Worm (Caenorhabditis elegans) whole organism, L4 larva: Measurements from ENCODE around the gene arl-1.

Source experiments
- R02D3.7 ChIP-seq: fragments of 150-350 bp; sonication (generic microtip); optimal IDR thresholded peaks from 3 replicates; lab custom pipeline; 2014; ENCODE audit warnings: missing biosample characterization, missing genetic modification characterization
- T26A8.4 ChIP-seq: fragments of 200-800 bp; sonication (Bioruptor generic); IDR thresholded peaks from 2 replicates; pipeline ENCODE4 v1.3.6; 2022; ENCODE audit warnings: missing genetic modification characterization, missing compliant biosample characterization
- Y105C5A.15 ChIP-seq: fragments of 200-800 bp; sonication (Bioruptor generic); IDR thresholded peaks from 2 replicates; pipeline ENCODE4 v1.3.6; 2022; ENCODE audit warnings: missing genetic modification characterization, missing compliant biosample characterization
- Y48G9A.11 ChIP-seq: fragments of 200-800 bp; sonication (Bioruptor generic); IDR thresholded peaks from 2 replicates; pipeline ENCODE4 v1.3.6; 2022; ENCODE audit warnings: missing genetic modification reagents, missing genetic modification characterization, missing compliant biosample characterization
- Y5F2A.4 ChIP-seq: fragments of 200-800 bp; sonication (Bioruptor generic); optimal IDR thresholded peaks from 2 replicates; lab custom pipeline; 2018; ENCODE audit warnings: mild to moderate bottlenecking, missing genetic modification characterization, missing compliant biosample characterization
- Y75B8A.6 ChIP-seq: fragments of 200-800 bp; sonication (Bioruptor generic); IDR thresholded peaks from 2 replicates; pipeline ENCODE4 v1.3.6; 2022; ENCODE audit warnings: missing genetic modification reagents, missing genetic modification characterization, missing compliant biosample characterization
- aha-1 ChIP-seq: fragments of 150-350 bp; peaks from one replicate; lab custom pipeline; 2014; ENCODE audit warnings: missing biosample characterization, missing genetic modification characterization
- ama-1 ChIP-seq: fragments of 150-350 bp; optimal IDR thresholded peaks from 2 replicates; lab custom pipeline; 2014; ENCODE audit warnings: inconsistent platforms, mixed read lengths
- arid-1 ChIP-seq: fragments of 200-800 bp; sonication (Bioruptor generic); conservative IDR thresholded peaks from 2 replicates; pipeline ENCODE4 v1.3.6; 2022; ENCODE audit warnings: missing genetic modification reagents, missing genetic modification characterization, missing compliant biosample characterization
- ctbp-1 ChIP-seq: fragments of 200-800 bp; sonication (Bioruptor generic); IDR thresholded peaks from 2 replicates; pipeline ENCODE4 v1.3.6; 2022; ENCODE audit warnings: missing genetic modification reagents, missing genetic modification characterization, missing compliant biosample characterization
- daf-19 ChIP-seq: fragments of 200-800 bp; sonication (Bioruptor generic); conservative IDR thresholded peaks from 2 replicates; pipeline ENCODE4 v1.3.6; 2022; ENCODE audit warnings: missing genetic modification characterization, missing compliant biosample characterization
- dmd-8 ChIP-seq: fragments of 200-800 bp; sonication (Bioruptor generic); IDR thresholded peaks from 2 replicates; pipeline ENCODE4 v1.3.6; 2022; ENCODE audit warnings: missing genetic modification characterization, missing compliant biosample characterization
- dpl-1 ChIP-seq: fragments of 150-350 bp; optimal IDR thresholded peaks from 2 replicates; lab custom pipeline; 2014; ENCODE audit warnings: missing biosample characterization, missing genetic modification reagents, missing genetic modification characterization
- duxl-1 ChIP-seq: sonication (generic microtip); optimal IDR thresholded peaks from 2 replicates; lab custom pipeline; 2016; ENCODE audit warnings: mild to moderate bottlenecking, missing genetic modification characterization, moderate library complexity, missing compliant biosample characterization; ENCODE audit not compliant: poor library complexity
- fkh-10 ChIP-seq: fragments of 150-350 bp; optimal IDR thresholded peaks from 2 replicates; lab custom pipeline; 2014; ENCODE audit warnings: missing biosample characterization, missing genetic modification reagents, missing genetic modification characterization
- fos-1 ChIP-seq: fragments of 150-350 bp; optimal IDR thresholded peaks from 2 replicates; lab custom pipeline; 2014; ENCODE audit warnings: missing biosample characterization, missing genetic modification characterization
- hif-1 ChIP-seq, 2 experiments: sonication (generic microtip); optimal IDR thresholded peaks; 2 replicates each; lab custom pipeline; 2016 to 2017; ENCODE audit warnings: missing compliant biosample characterization in 2 of 2, missing genetic modification characterization in 2 of 2, missing genetic modification reagents in 2 of 2, missing genotype in 2 of 2, mild to moderate bottlenecking in 1 of 2
- hlh-11 ChIP-seq: fragments of 200-800 bp; sonication (Bioruptor generic); optimal IDR thresholded peaks from 2 replicates; lab custom pipeline; 2018; ENCODE audit warnings: mild to moderate bottlenecking, missing genetic modification characterization, missing compliant biosample characterization
- hlh-30 ChIP-seq: sonication (generic microtip); optimal IDR thresholded peaks from 2 replicates; lab custom pipeline; 2017; ENCODE audit warnings: antibody characterized with exemption, mild to moderate bottlenecking, missing genetic modification characterization, missing compliant biosample characterization; ENCODE audit not compliant: insufficient read depth
- hmg-1.1 ChIP-seq: fragments of 200-800 bp; sonication (Bioruptor generic); IDR thresholded peaks from 2 replicates; pipeline ENCODE4 v1.3.6; 2022; ENCODE audit warnings: missing genetic modification reagents, missing genetic modification characterization, missing compliant biosample characterization
- lin-1 ChIP-seq: fragments of 200-800 bp; sonication (Bioruptor generic); IDR thresholded peaks from 2 replicates; pipeline ENCODE4 v1.3.6; 2022; ENCODE audit warnings: missing genetic modification reagents, missing genetic modification characterization, missing compliant biosample characterization
- lin-13 ChIP-seq: fragments of 150-350 bp; optimal IDR thresholded peaks from 2 replicates; lab custom pipeline; 2014; ENCODE audit warnings: missing biosample characterization, missing genetic modification reagents, missing genetic modification characterization
- lin-29 ChIP-seq: fragments of 200-800 bp; sonication (Bioruptor generic); IDR thresholded peaks from 2 replicates; pipeline ENCODE4 v1.3.6; 2022; ENCODE audit warnings: missing genetic modification reagents, missing genetic modification characterization, missing compliant biosample characterization
- lin-38 ChIP-seq: fragments of 200-800 bp; sonication (Bioruptor generic); IDR thresholded peaks from 2 replicates; pipeline ENCODE4 v1.3.6; 2022; ENCODE audit warnings: missing genetic modification reagents, missing genetic modification characterization, missing compliant biosample characterization
- lsy-2 ChIP-seq, 2 experiments: fragments of 150-350 bp in 1 of 2; sonication (generic microtip) in 1 of 2; optimal IDR thresholded peaks; 2 replicates each; lab custom pipeline; 2014 to 2017; ENCODE audit warnings: missing biosample characterization in 2 of 2, missing genetic modification characterization in 2 of 2
- madf-9 ChIP-seq: fragments of 200-800 bp; sonication (Bioruptor generic); conservative IDR thresholded peaks from 2 replicates; pipeline ENCODE4 v1.3.6; 2022; ENCODE audit warnings: missing genetic modification reagents, missing genetic modification characterization, missing compliant biosample characterization
- mdt-29 ChIP-seq: fragments of 200-800 bp; sonication (Bioruptor generic); IDR thresholded peaks from 2 replicates; pipeline ENCODE4 v1.3.6; 2022; ENCODE audit warnings: missing genetic modification reagents, missing genetic modification characterization, missing compliant biosample characterization
- mes-2 ChIP-seq: sonication (generic microtip); optimal IDR thresholded peaks from 2 replicates; lab custom pipeline; 2016; ENCODE audit warnings: missing genotype, mild to moderate bottlenecking, missing genetic modification characterization, missing compliant biosample characterization; ENCODE audit not compliant: poor library complexity, severe bottlenecking
- nhr-102 ChIP-seq: sonication (generic microtip); optimal IDR thresholded peaks from 2 replicates; lab custom pipeline; 2016; ENCODE audit warnings: mild to moderate bottlenecking, missing genetic modification characterization, moderate library complexity, missing compliant biosample characterization
- nhr-11 ChIP-seq: fragments of 150-350 bp; optimal IDR thresholded peaks from 2 replicates; lab custom pipeline; 2014; ENCODE audit warnings: missing biosample characterization, missing genetic modification characterization
- nhr-237 ChIP-seq: sonication (generic microtip); optimal IDR thresholded peaks from 2 replicates; lab custom pipeline; 2017; ENCODE audit warnings: missing biosample characterization, missing genetic modification characterization
- nhr-28 ChIP-seq: fragments of 150-350 bp; optimal IDR thresholded peaks from 2 replicates; lab custom pipeline; 2014; ENCODE audit warnings: missing biosample characterization, missing genetic modification characterization
- nhr-6 ChIP-seq: fragments of 150-350 bp; optimal IDR thresholded peaks from 2 replicates; lab custom pipeline; 2014; ENCODE audit warnings: missing biosample characterization, missing genetic modification characterization
- nhr-77 ChIP-seq: fragments of 150-350 bp; optimal IDR thresholded peaks from 2 replicates; lab custom pipeline; 2014; ENCODE audit warnings: missing biosample characterization, missing genetic modification characterization
- pha-4 ChIP-seq, 2 experiments: fragments of 150-350 bp in 1 of 2; fragments of 200-800 bp in 1 of 2; sonication (Bioruptor generic) in 1 of 2; IDR thresholded peaks in 1 of 2; optimal IDR thresholded peaks in 1 of 2; 2 replicates each; pipeline versions ENCODE4 v1.3.6 to Lab custom; 2014 to 2022; ENCODE audit warnings: missing genetic modification characterization in 2 of 2, missing genetic modification reagents in 2 of 2, missing biosample characterization in 1 of 2, missing compliant biosample characterization in 1 of 2
- rbr-2 ChIP-seq: sonication (generic microtip); optimal IDR thresholded peaks from 2 replicates; lab custom pipeline; 2016; ENCODE audit warnings: missing genotype, missing genetic modification characterization, missing compliant biosample characterization
- snpc-1.2 ChIP-seq: fragments of 200-800 bp; sonication (Bioruptor generic); IDR thresholded peaks from 2 replicates; pipeline ENCODE4 v1.3.6; 2022; ENCODE audit warnings: missing genetic modification reagents, missing genetic modification characterization, missing compliant biosample characterization
- spr-3 ChIP-seq: fragments of 200-800 bp; sonication (Bioruptor generic); optimal IDR thresholded peaks from 2 replicates; lab custom pipeline; 2018; ENCODE audit warnings: mild to moderate bottlenecking, missing genetic modification characterization, missing compliant biosample characterization
- unc-130 ChIP-seq: sonication (generic microtip); optimal IDR thresholded peaks from 2 replicates; lab custom pipeline; 2016; ENCODE audit warnings: missing genetic modification reagents, missing genetic modification characterization, missing compliant biosample characterization
- unc-62 ChIP-seq, 3 experiments: fragments of 150-350 bp in 1 of 3; sonication (generic microtip); optimal IDR thresholded peaks in 2 of 3; peaks in 1 of 3; 1 replicate in 1 of 3; 2 replicates in 2 of 3; lab custom pipeline; 2014 to 2017; ENCODE audit warnings: missing biosample characterization in 3 of 3, missing genetic modification characterization in 3 of 3, missing genetic modification reagents in 3 of 3, missing genotype in 1 of 3
- vab-7 ChIP-seq: fragments of 200-800 bp; sonication (Bioruptor generic); IDR thresholded peaks from 2 replicates; pipeline ENCODE4 v1.3.6; 2022; ENCODE audit warnings: missing genetic modification reagents, missing genetic modification characterization, missing compliant biosample characterization

Gene arl-1

ce11 chrII:8600165-8600564, 18.4 kb downstream of the arl-1 start, which contains the start of gene pigg-1:
Gene pigg-1, minus strand, starts transcription at chrII:8600265.
- TF ChIP-seq aha-1 (tag; lab: Kevin White, UChicago) (peak; percentile 30), hif-1 (tag; optimal IDR thresholded peaks at IDR 0.05; lab: Kevin White, UChicago) (no peak)

DNA sequence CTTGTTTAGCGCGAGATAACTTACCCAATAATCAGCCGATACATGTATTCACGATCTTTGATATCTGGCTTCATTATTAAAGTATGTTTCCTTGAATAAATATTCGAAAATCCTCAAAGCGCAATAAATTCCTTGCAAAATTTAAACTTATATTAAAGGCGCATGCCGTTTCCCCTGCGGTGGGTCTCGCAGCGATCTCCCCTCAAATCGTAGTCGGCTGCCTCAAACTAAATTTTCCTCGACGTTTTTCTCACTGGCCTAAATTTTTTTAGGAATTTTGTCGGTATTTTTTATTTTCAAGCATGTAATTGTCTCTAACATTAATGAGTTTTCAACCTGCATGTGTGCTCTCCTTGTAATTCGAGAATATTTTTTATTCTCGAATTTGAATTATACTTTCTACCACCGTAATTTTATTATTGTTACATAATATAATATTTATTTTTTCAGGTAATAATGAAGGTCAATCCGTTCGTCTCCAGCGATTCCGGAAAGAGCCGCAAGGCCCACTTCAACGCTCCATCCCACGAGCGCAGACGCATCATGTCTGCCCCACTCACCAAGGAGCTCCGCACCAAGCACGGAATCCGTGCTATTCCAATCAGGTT, 20.6 kb downstream of the arl-1 start, which contains the start of the genes cpf-1 and rpl-26:
Gene cpf-1, minus strand, starts transcription at position 104 of the 608 bp plus-strand sequence.
Gene rpl-26, plus strand, starts transcription at position 449 of the 608 bp plus-strand sequence.
- TF ChIP-seq nhr-77 (peak; percentile 57), hlh-30 (tag; lab: Kevin White, UChicago) (no peak), fkh-10 (peak; percentile 24), nhr-11 (tag; lab: Kevin White, UChicago) (peak; percentile 23), hmg-1.1 (GFP tag; lab: Robert Waterston, UW) (0 out of 2 replicates have a peak, but pooled peaks have one; percentile 21), aha-1 (tag; lab: Kevin White, UChicago) (peak; percentile 61), duxl-1 (tag; lab: Kevin White, UChicago) (no peak), nhr-102 (no peak), R02D3.7 (tag; lab: Kevin White, UChicago) (no peak), T26A8.4 (GFP tag; lab: Robert Waterston, UW) (0 out of 2 replicates have a peak, but pooled peaks have one; percentile 11), hlh-11 (peak; percentile 28), rbr-2 (peak; percentile 32), lin-38 (GFP tag; lab: Robert Waterston, UW) (peak; percentile 63), lsy-2 (tag; optimal IDR thresholded peaks at IDR 0.05; lab: Kevin White, UChicago) (peak in 1 of 2 experiments; percentile 89), nhr-237 (tag; lab: Kevin White, UChicago) (no peak), mes-2 (peak; percentile 78), nhr-6 (tag; lab: Kevin White, UChicago) (peak; percentile 15), dpl-1 (peak; percentile 70), nhr-28 (tag; lab: Kevin White, UChicago) (peak; percentile 78)
- TF ChIP-seq, all 104 proteins: peak for 14

DNA sequence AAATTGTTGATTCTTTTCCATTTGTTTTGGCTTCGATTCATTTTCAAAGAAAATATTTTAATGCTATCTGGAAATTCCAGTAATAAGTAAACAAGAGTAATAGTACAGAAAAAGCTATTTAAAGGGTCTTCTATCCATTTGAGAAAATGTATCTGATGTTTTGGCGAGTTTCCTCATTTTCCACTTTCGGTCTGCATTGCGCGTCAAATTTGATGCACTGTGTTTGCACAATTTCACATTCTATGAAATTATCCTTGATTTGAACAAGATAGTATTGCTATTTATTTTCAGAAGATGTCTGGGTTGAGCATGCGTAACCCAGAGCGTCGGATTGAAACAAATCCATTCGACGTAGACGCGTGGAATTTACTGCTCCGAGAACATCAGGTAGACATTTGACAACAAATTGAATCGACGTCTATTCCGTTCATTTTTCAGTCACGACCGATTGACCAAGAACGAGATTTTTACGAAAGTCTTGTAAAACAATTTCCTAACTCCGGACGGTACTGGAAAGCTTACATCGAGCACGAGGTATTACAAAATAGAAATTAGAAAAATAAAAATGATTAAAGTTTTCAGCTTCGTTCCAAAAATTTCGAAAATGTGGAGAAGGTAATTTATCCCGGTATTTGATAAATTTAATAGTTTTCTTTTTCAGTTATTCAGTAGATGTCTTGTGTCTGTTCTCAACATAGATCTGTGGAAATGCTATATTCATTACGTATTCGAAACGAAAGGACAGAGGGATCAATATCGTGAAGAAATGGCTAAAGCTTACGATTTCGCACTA, 22.0 kb downstream of the arl-1 start, which contains the start of gene suf-1:
Gene suf-1, plus strand, starts transcription at position 280 of the 793 bp plus-strand sequence.
- peak; percentile 22; the same call in 1 of the 2 replicates for TF ChIP-seq lin-1 (GFP tag; lab: Robert Waterston, UW)
- TF ChIP-seq fos-1 (tag; lab: Kevin White, UChicago) = no peak
- peak; percentile 68 for TF ChIP-seq lin-13 (GFP tag; lab: Kevin White, UChicago)
- TF ChIP-seq Y105C5A.15 (GFP tag; lab: Robert Waterston, UW) = 0 out of 2 replicates have a peak, but pooled peaks have one; percentile 24
- no peak for TF ChIP-seq madf-9 (GFP tag; lab: Robert Waterston, UW)
- TF ChIP-seq Y75B8A.6 (GFP tag; lab: Robert Waterston, UW) = 0 out of 2 replicates have a peak, but pooled peaks have one; percentile 23
- TF ChIP-seq dmd-8 (GFP tag; lab: Robert Waterston, UW) = peak; percentile 56; the same call in 1 of the 2 replicates
- TF ChIP-seq arid-1 (GFP tag; lab: Robert Waterston, UW) = peak; percentile 54; the same call in 1 of the 2 replicates
- no peak for TF ChIP-seq lin-29 (GFP tag; lab: Robert Waterston, UW)
- TF ChIP-seq unc-130 = peak; percentile 57
- TF ChIP-seq unc-62 (GFP tag; optimal IDR thresholded peaks at IDR 0.05 in 1 of 2; lab: Kevin White, UChicago) = peak in 1 of 2 experiments; percentile 60
- no peak for TF ChIP-seq unc-62 (tag; optimal IDR thresholded peaks at IDR 0.05; lab: Kevin White, UChicago)
- peak; percentile 72 for TF ChIP-seq snpc-1.2 (GFP tag; lab: Robert Waterston, UW)
- peak; percentile 64; the same call in 1 of the 2 replicates for TF ChIP-seq Y48G9A.11 (GFP tag; lab: Robert Waterston, UW)
- 0 out of 2 replicates have a peak, but pooled peaks have one; percentile 52 for TF ChIP-seq mdt-29 (GFP tag; lab: Robert Waterston, UW)
- TF ChIP-seq ctbp-1 (GFP tag; lab: Robert Waterston, UW) = peak; percentile 36; the same call in 1 of the 2 replicates
- TF ChIP-seq T26A8.4 (GFP tag; lab: Robert Waterston, UW) = peak; percentile 50
- TF ChIP-seq ama-1 (lab: Kevin White, UChicago) = peak; percentile 36
- 0 out of 2 replicates have a peak, but pooled peaks have one; percentile 13 for TF ChIP-seq vab-7 (GFP tag; lab: Robert Waterston, UW)
- 0 out of 2 replicates have a peak, but pooled peaks have one; percentile 49 for TF ChIP-seq daf-19
- TF ChIP-seq lin-38 (GFP tag; lab: Robert Waterston, UW) = peak; percentile 80
- TF ChIP-seq pha-4 (GFP tag; IDR thresholded peaks at IDR 0.05; lab: Robert Waterston, UW) = peak; percentile 46; the same call in 1 of the 2 replicates
- TF ChIP-seq pha-4 (tag; optimal IDR thresholded peaks at IDR 0.05; lab: Kevin White, UChicago) = no peak
- TF ChIP-seq dpl-1 = peak; percentile 30
- no peak for TF ChIP-seq nhr-237 (tag; lab: Kevin White, UChicago)
- peak; percentile 46 for TF ChIP-seq spr-3 (GFP tag; lab: Kevin White, UChicago)
- peak; percentile 69 for TF ChIP-seq mes-2
- TF ChIP-seq Y5F2A.4 (GFP tag; lab: Kevin White, UChicago) = peak; percentile 21
